Fruit fly (Drosophila melanogaster): ENCODE measurements around the gene Ilp8.

Ilp8 gene

dm6 chr3L:16986062-16987013 lies 45.5 kb downstream of the Ilp8 start (continued):
- no peak for TF ChIP-seq chn (GFP tag; optimal IDR thresholded peaks at IDR 0.05)
- TF ChIP-seq ase (GFP tag; IDR thresholded peaks at IDR 0.05), result peak; percentile 20; the same call in 1 of the 3 replicates
- TF ChIP-seq CG3065 (GFP tag; optimal IDR thresholded peaks at IDR 0.05), result no peak
- TF ChIP-seq gcm2 (GFP tag; optimal IDR thresholded peaks at IDR 0.05), result no peak
- no peak for TF ChIP-seq H15 (GFP tag; IDR thresholded peaks at IDR 0.05)
- peak; percentile 53 for TF ChIP-seq Max (GFP tag; optimal IDR thresholded peaks at IDR 0.05)
- TF ChIP-seq croc (GFP tag; conservative IDR thresholded peaks at IDR 0.05), result 0 out of 3 replicates have a peak, but pooled peaks have one; percentile 24
- TF ChIP-seq H2.0 (GFP tag; IDR thresholded peaks at IDR 0.05), result 0 out of 2 replicates have a peak, but pooled peaks have one; percentile 7
- TF ChIP-seq CG4707 (GFP tag; optimal IDR thresholded peaks at IDR 0.05), result no peak
- TF ChIP-seq slou (GFP tag; optimal IDR thresholded peaks at IDR 0.05), result no peak
- TF ChIP-seq HLHmδ (GFP tag; optimal IDR thresholded peaks at IDR 0.05), result no peak
- no peak for TF ChIP-seq Dad (GFP tag; optimal IDR thresholded peaks at IDR 0.05)
- TF ChIP-seq CG18262 (tag; optimal IDR thresholded peaks at IDR 0.05), result peak; percentile 81
- TF ChIP-seq CG8089 (GFP tag; optimal IDR thresholded peaks at IDR 0.05), result peak; percentile 2
- 0 out of 2 replicates have a peak, but pooled peaks have one; percentile 49 for TF ChIP-seq cas (GFP tag; IDR thresholded peaks at IDR 0.05)
- peak; percentile 81 for TF ChIP-seq CG11504 (tag; optimal IDR thresholded peaks at IDR 0.05)
- peak; percentile 55 for TF ChIP-seq sisA (GFP tag; IDR thresholded peaks at IDR 0.05)
- no peak for TF ChIP-seq Optix (GFP tag; IDR thresholded peaks at IDR 0.05)
- no peak for TF ChIP-seq danr (GFP tag; IDR thresholded peaks at IDR 0.05)
- TF ChIP-seq CG13123 (GFP tag; optimal IDR thresholded peaks at IDR 0.05), result no peak
- TF ChIP-seq ERR (GFP tag; optimal IDR thresholded peaks at IDR 0.05), result no peak
- no peak for TF ChIP-seq ash1 (GFP tag; optimal IDR thresholded peaks at IDR 0.05)
- TF ChIP-seq h (optimal IDR thresholded peaks at IDR 0.05), result no peak
- peak; percentile 49; the same call in 1 of the 2 replicates for TF ChIP-seq Ada2b (GFP tag; IDR thresholded peaks at IDR 0.05)
- TF ChIP-seq ab (GFP tag; optimal IDR thresholded peaks at IDR 0.05), result no peak
- no peak for TF ChIP-seq Dp (GFP tag; optimal IDR thresholded peaks at IDR 0.05)
- peak; percentile 52; the same call in 1 of the 2 replicates for TF ChIP-seq dati (GFP tag; IDR thresholded peaks at IDR 0.05)
- TF ChIP-seq CG31224 (GFP tag; IDR thresholded peaks at IDR 0.05), result no peak
- TF ChIP-seq Hr3 (GFP tag; optimal IDR thresholded peaks at IDR 0.05), result peak; percentile 29
- no peak for TF ChIP-seq CG1832 (GFP tag; optimal IDR thresholded peaks at IDR 0.05)
- TF ChIP-seq CG31441 (GFP tag; IDR thresholded peaks at IDR 0.05), result peak; percentile 63
- no peak for TF ChIP-seq hkb (optimal IDR thresholded peaks at IDR 0.05)
- no peak; the same call in 1 of the 2 replicates for TF ChIP-seq hkb (GFP tag; IDR thresholded peaks at IDR 0.05)
- no peak for TF ChIP-seq crol (GFP tag; IDR thresholded peaks at IDR 0.05)
- no peak for TF ChIP-seq gt (GFP tag; IDR thresholded peaks at IDR 0.05)
- TF ChIP-seq ci (GFP tag; IDR thresholded peaks at IDR 0.05), result peak; percentile 72; the same call in 2 of the 3 replicates
- TF ChIP-seq CG17829 (tag; optimal IDR thresholded peaks at IDR 0.05), result peak; percentile 58
- 0 out of 3 replicates have a peak, but pooled peaks have one; percentile 42 for TF ChIP-seq ken (GFP tag; IDR thresholded peaks at IDR 0.05)
- TF ChIP-seq her (GFP tag; optimal IDR thresholded peaks at IDR 0.05), result no peak
- TF ChIP-seq esg (GFP tag; conservative IDR thresholded peaks at IDR 0.05), result 0 out of 2 replicates have a peak, but pooled peaks have one; percentile 15
- 0 out of 3 replicates have a peak, but pooled peaks have one; percentile 18 for TF ChIP-seq Aef1 (GFP tag; IDR thresholded peaks at IDR 0.05)
- TF ChIP-seq row (GFP tag; IDR thresholded peaks at IDR 0.05), result peak; percentile 55; the same call in 2 of the 3 replicates
- TF ChIP-seq phol (tag; optimal IDR thresholded peaks at IDR 0.05), result peak; percentile 66
- peak; percentile 46 for TF ChIP-seq nau (GFP tag; optimal IDR thresholded peaks at IDR 0.05)
- TF ChIP-seq btn (GFP tag; optimal IDR thresholded peaks at IDR 0.05), result no peak
- TF ChIP-seq Elba2 (GFP tag; optimal IDR thresholded peaks at IDR 0.05), result no peak
- no peak for TF ChIP-seq Dref (GFP tag; IDR thresholded peaks at IDR 0.05)
- peak in 1 of 2 experiments; percentile 39 for TF ChIP-seq chif (GFP tag; optimal IDR thresholded peaks at IDR 0.05)
- no peak for TF ChIP-seq zen2 (GFP tag; IDR thresholded peaks at IDR 0.05; ENCODE audit: partially characterized antibody)
- TF ChIP-seq CG31388 (GFP tag; optimal IDR thresholded peaks at IDR 0.05), result peak; percentile 13
